Fruit fly (Drosophila melanogaster): Measurements from ENCODE around the gene CG12637.

CG12637 gene

dm6 chrX:10717869-10718268, 44.6 kb upstream of the CG12637 start (continued):
- TF ChIP-seq CG2712 (tag; optimal IDR thresholded peaks at IDR 0.05) (peak; percentile 36), CG3847 (GFP tag; IDR thresholded peaks at IDR 0.05) (no peak), eyg (GFP tag; optimal IDR thresholded peaks at IDR 0.05) (no peak), CG7963 (GFP tag; IDR thresholded peaks at IDR 0.05; ENCODE audit: partially characterized antibody) (no peak), mam (GFP tag; optimal IDR thresholded peaks at IDR 0.05) (peak; percentile 19), Ssrp (tag; optimal IDR thresholded peaks at IDR 0.05) (peak; percentile 36), nau (GFP tag; optimal IDR thresholded peaks at IDR 0.05) (peak; percentile 6), odd (GFP tag; optimal IDR thresholded peaks at IDR 0.05) (no peak), CG15601 (tag; optimal IDR thresholded peaks at IDR 0.05) (no peak), lmd (GFP tag; IDR thresholded peaks at IDR 0.05) (peak; percentile 44; the same call in 1 of the 2 replicates), al (GFP tag; IDR thresholded peaks at IDR 0.05) (no peak), nerfin-2 (GFP tag; IDR thresholded peaks at IDR 0.05; ENCODE audit: partially characterized antibody) (no peak), Oli (tag; optimal IDR thresholded peaks at IDR 0.05) (peak; percentile 71), CG17385 (GFP tag; optimal IDR thresholded peaks at IDR 0.05) (peak; percentile 32), ham (GFP tag; IDR thresholded peaks at IDR 0.05) (no peak), da (GFP tag; optimal IDR thresholded peaks at IDR 0.05) (no peak), E2f1 (GFP tag; IDR thresholded peaks at IDR 0.05) (0 out of 2 replicates have a peak, but pooled peaks have one; percentile 12), CG13424 (tag; optimal IDR thresholded peaks at IDR 0.05) (peak; percentile 41), CG11085 (GFP tag; IDR thresholded peaks at IDR 0.05) (no peak), CG8388 (GFP tag; optimal IDR thresholded peaks at IDR 0.05) (peak; percentile 30), CG12659 (GFP tag; optimal IDR thresholded peaks at IDR 0.05) (peak; percentile 9), Meics (GFP tag; optimal IDR thresholded peaks at IDR 0.05) (peak; percentile 18), CG17829 (tag; optimal IDR thresholded peaks at IDR 0.05) (peak; percentile 27), dmrt99B (tag; optimal IDR thresholded peaks at IDR 0.05) (peak; percentile 81), CG2875 (GFP tag; optimal IDR thresholded peaks at IDR 0.05) (peak; percentile 30), CG6765 (GFP tag; optimal IDR thresholded peaks at IDR 0.05) (no peak), Nf-YB (GFP tag; optimal IDR thresholded peaks at IDR 0.05) (no peak), CG1529 (GFP tag; optimal IDR thresholded peaks at IDR 0.05) (no peak), Deaf1 (tag; optimal IDR thresholded peaks at IDR 0.05) (no peak), chinmo (GFP tag; IDR thresholded peaks at IDR 0.05; ENCODE audit: partially characterized antibody) (0 out of 4 replicates have a peak, but pooled peaks have one; percentile 24), Lim3 (GFP tag; IDR thresholded peaks at IDR 0.05) (no peak), CG8765 (GFP tag; IDR thresholded peaks at IDR 0.05) (no peak), bowl (GFP tag; IDR thresholded peaks at IDR 0.05) (no peak), dysf (GFP tag; IDR thresholded peaks at IDR 0.05) (peak; percentile 31; the same call in 1 of the 3 replicates), knrl (GFP tag; IDR thresholded peaks at IDR 0.05; ENCODE audit: partially characterized antibody) (no peak), tio (GFP tag; optimal IDR thresholded peaks at IDR 0.05) (no peak), grau (tag; optimal IDR thresholded peaks at IDR 0.05) (peak; percentile 45), Dad (GFP tag; optimal IDR thresholded peaks at IDR 0.05) (no peak), CG34224 (GFP tag; IDR thresholded peaks at IDR 0.05; ENCODE audit: partially characterized antibody) (no peak), Poxn (GFP tag; IDR thresholded peaks at IDR 0.05) (no peak), CG13123 (GFP tag; optimal IDR thresholded peaks at IDR 0.05) (no peak), Blimp-1 (GFP tag; optimal IDR thresholded peaks at IDR 0.05) (peak; percentile 28), YL-1 (GFP tag; optimal IDR thresholded peaks at IDR 0.05) (no peak), danr (GFP tag; IDR thresholded peaks at IDR 0.05) (0 out of 2 replicates have a peak, but pooled peaks have one; percentile 14), Atf3 (GFP tag; optimal IDR thresholded peaks at IDR 0.05) (no peak), Fer3 (tag; optimal IDR thresholded peaks at IDR 0.05) (peak; percentile 42), pb (GFP tag; optimal IDR thresholded peaks at IDR 0.05) (no peak), CG11504 (tag; optimal IDR thresholded peaks at IDR 0.05) (peak; percentile 77), CG11456 (GFP tag; IDR thresholded peaks at IDR 0.05) (no peak), ssp (GFP tag; IDR thresholded peaks at IDR 0.05) (peak; percentile 31; the same call in 1 of the 2 replicates)
